Worm (Caenorhabditis elegans): Measurements from ENCODE around the gene F22B8.3.

F22B8.3 gene

DNA sequence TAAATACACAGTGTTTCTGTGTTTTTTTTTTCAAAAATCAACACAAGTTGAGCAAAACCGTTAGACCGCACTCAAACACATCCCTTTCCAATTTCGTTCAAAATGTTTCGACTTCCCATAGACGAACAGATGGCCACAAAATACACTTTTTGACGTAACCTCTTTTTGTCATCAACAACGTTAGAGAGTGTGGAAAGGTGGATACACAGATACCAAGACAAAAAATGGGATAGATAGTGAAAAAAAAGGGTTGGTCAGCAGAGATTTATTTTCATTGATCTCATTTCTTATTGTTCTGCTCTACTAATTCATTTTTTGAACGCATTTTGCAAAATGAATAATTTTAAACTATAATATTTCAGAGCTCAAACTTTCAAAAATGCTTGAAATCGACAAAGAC, 4.1 kb downstream of the F22B8.3 start:
- no peak for TF ChIP-seq ceh-44 (GFP tag; IDR thresholded peaks at IDR 0.05)
- peak; percentile 11 for TF ChIP-seq dve-1 (tag; optimal IDR thresholded peaks at IDR 0.05; ENCODE audit: insufficient read depth)
- peak; percentile 97 for TF ChIP-seq nhr-28 (tag; optimal IDR thresholded peaks at IDR 0.05)
- TF ChIP-seq fos-1 (tag; optimal IDR thresholded peaks at IDR 0.05), result no peak
- no peak for TF ChIP-seq daf-16 (GFP tag; optimal IDR thresholded peaks at IDR 0.05)
- peak; percentile 66 for TF ChIP-seq daf-16 (tag; optimal IDR thresholded peaks at IDR 0.05)
- no peak for TF ChIP-seq lim-7 (GFP tag; IDR thresholded peaks at IDR 0.05)
- no peak for TF ChIP-seq nhr-48 (tag; optimal IDR thresholded peaks at IDR 0.05)
- TF ChIP-seq unc-62 (GFP tag; optimal IDR thresholded peaks at IDR 0.05 in 1 of 2), result peak in 1 of 2 experiments; percentile 94
- no peak for TF ChIP-seq unc-62 (tag; optimal IDR thresholded peaks at IDR 0.05)
- no peak for TF ChIP-seq rbr-2 (tag; optimal IDR thresholded peaks at IDR 0.05)
- no peak for TF ChIP-seq lin-29 (GFP tag; IDR thresholded peaks at IDR 0.05)
- TF ChIP-seq mxl-3 (GFP tag; optimal IDR thresholded peaks at IDR 0.05), result no peak
- no peak for TF ChIP-seq tag-97 (GFP tag; IDR thresholded peaks at IDR 0.05)

DNA sequence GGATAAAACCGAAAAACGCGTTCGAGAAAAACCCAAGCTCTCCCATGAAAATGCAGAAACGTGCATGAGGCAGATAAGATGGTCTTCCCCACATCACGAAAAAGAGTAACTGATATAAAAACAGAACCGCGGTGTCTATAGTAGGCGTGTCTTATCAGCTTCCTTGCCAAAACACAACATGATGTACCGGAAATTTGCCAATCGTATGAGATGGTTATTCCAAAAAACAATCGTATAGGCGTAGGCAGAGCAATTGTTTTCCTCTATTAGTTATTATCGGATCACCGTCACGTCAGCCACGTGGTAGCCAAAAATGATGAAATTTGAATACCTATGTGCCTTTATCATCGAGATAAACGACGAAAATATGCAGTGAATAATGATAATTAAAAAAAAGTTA, 8.7 kb downstream of the F22B8.3 start, which contains the start of gene str-7:
str-7 (minus strand) TSS at position 101 of the 400 bp plus-strand sequence.
- TF ChIP-seq unc-39 (tag; optimal IDR thresholded peaks at IDR 0.05), result no peak
- TF ChIP-seq daf-19 (GFP tag; conservative IDR thresholded peaks at IDR 0.05), result no peak
- TF ChIP-seq mep-1 (tag; optimal IDR thresholded peaks at IDR 0.05), result no peak
- TF ChIP-seq lin-15B (tag; optimal IDR thresholded peaks at IDR 0.05), result no peak
- TF ChIP-seq F44E2.7 (GFP tag; IDR thresholded peaks at IDR 0.05), result no peak
- TF ChIP-seq Y75B8A.6 (GFP tag; IDR thresholded peaks at IDR 0.05), result no peak

DNA sequence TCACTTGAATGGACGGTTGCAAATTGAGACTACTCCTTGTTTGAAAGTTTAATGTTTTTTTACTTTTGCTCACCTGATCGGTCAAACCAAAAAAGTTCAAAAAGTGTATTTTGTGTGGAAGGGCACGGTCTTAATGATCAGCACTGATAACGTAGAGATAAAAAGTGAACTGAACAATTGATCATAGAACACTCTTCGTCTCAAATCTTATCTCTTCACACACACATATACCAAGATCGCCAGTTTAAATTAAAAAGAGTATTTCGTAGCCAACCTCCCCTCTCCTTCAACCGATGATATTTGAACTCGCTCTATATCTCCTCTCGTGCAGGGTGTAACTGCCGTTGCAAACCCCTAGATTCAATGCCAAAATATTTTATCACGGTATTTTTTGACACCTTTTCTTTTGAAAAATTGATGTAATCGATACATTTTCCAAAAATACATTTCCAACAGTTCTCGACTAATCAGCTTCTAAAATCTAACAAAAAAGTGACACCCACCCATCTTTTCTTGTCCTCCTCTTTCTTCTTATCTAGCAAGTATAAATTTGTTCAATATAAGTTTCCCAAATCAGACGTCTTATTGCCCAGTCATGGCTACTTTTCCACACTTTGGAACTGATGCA, 9.4 kb downstream of the F22B8.3 start, which contains the start of gene cth-1:
cth-1 (plus strand) TSS at position 578 of the 628 bp plus-strand sequence.
- TF ChIP-seq nhr-28 (tag; optimal IDR thresholded peaks at IDR 0.05) (peak; percentile 97), dve-1 (tag; optimal IDR thresholded peaks at IDR 0.05; ENCODE audit: insufficient read depth) (peak; percentile 66), aha-1 (tag) (peak; percentile 63), lim-7 (GFP tag; IDR thresholded peaks at IDR 0.05) (no peak), daf-16 (GFP tag; optimal IDR thresholded peaks at IDR 0.05) (no peak), daf-16 (tag; optimal IDR thresholded peaks at IDR 0.05) (peak; percentile 50), hlh-11 (tag; optimal IDR thresholded peaks at IDR 0.05) (peak; percentile 27), dpl-1 (GFP tag; optimal IDR thresholded peaks at IDR 0.05) (no peak), unc-62 (GFP tag; optimal IDR thresholded peaks at IDR 0.05 in 1 of 2) (peak in 1 of 2 experiments; percentile 27), unc-62 (tag; optimal IDR thresholded peaks at IDR 0.05) (no peak), madf-5 (GFP tag; IDR thresholded peaks at IDR 0.05) (no peak), dmd-6 (GFP tag; IDR thresholded peaks at IDR 0.05) (peak; percentile 69), pqm-1 (tag; optimal IDR thresholded peaks at IDR 0.05) (peak; percentile 64), mdl-1 (tag; optimal IDR thresholded peaks at IDR 0.05) (no peak), hlh-30 (tag; optimal IDR thresholded peaks at IDR 0.05; ENCODE audit: insufficient read depth) (peak; percentile 32), nhr-48 (tag; optimal IDR thresholded peaks at IDR 0.05) (peak; percentile 74)

DNA sequence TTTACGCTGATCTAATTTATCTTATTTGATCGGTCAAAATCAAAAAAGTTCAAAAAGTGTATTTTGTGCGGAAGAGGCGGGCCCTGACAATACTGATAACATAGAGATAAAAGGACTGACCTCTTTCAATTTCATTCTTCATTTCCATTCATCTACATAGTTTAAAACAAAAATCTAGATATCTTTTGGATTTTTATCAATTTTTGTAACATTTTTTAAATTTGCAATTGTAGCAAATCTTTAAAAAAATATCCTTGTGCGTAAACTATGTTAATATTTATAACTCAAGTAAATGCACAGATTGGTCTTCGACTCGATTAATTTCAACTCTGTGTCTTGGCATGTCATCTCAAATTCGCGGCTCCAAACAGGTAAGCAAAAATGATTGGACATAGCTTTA, 12.8 kb downstream of the F22B8.3 start, which contains the start of gene argk-1:
argk-1 (plus strand) TSS at position 301 of the 400 bp plus-strand sequence.
- TF ChIP-seq mep-1 (tag; optimal IDR thresholded peaks at IDR 0.05) (no peak), tag-97 (GFP tag; IDR thresholded peaks at IDR 0.05) (no peak), F44E2.7 (GFP tag; IDR thresholded peaks at IDR 0.05) (no peak), duxl-1 (tag; optimal IDR thresholded peaks at IDR 0.05; ENCODE audit: poor library complexity) (no peak), tra-1 (GFP tag; IDR thresholded peaks at IDR 0.05) (no peak), snpc-4 (tag; optimal IDR thresholded peaks at IDR 0.05) (no peak), nhr-25 (tag; optimal IDR thresholded peaks at IDR 0.05; ENCODE audit: borderline replicate concordance, insufficient read depth) (no peak), nhr-76 (tag; optimal IDR thresholded peaks at IDR 0.05) (no peak), sdz-12 (GFP tag; optimal IDR thresholded peaks at IDR 0.05) (no peak), lin-13 (GFP tag; optimal IDR thresholded peaks at IDR 0.05) (no peak), aha-1 (tag) (no peak), gei-8 (GFP tag; optimal IDR thresholded peaks at IDR 0.05) (no peak), nhr-28 (tag; optimal IDR thresholded peaks at IDR 0.05) (no peak), attf-4 (tag; optimal IDR thresholded peaks at IDR 0.05) (no peak), dpl-1 (GFP tag; optimal IDR thresholded peaks at IDR 0.05) (no peak), set-16 (GFP tag; IDR thresholded peaks at IDR 0.05) (no peak), F49E8.2 (tag; optimal IDR thresholded peaks at IDR 0.05; ENCODE audit: borderline replicate concordance) (no peak), ZK337.2 (GFP tag; IDR thresholded peaks at IDR 0.05) (no peak), unc-130 (GFP tag; optimal IDR thresholded peaks at IDR 0.05) (no peak), zfp-3 (GFP tag; conservative IDR thresholded peaks at IDR 0.05) (no peak)

Data from whole organism, L4 larva.